Worm (Caenorhabditis elegans) whole organism, L1 larva: Measurements from ENCODE around the gene srw-23.

Experiments used
- ama-1 ChIP-seq: fragments of 150-350 bp; optimal IDR thresholded peaks from 2 replicates; lab custom pipeline; 2014
- blmp-1 ChIP-seq: fragments of 150-350 bp; optimal IDR thresholded peaks from 2 replicates; lab custom pipeline; 2014; ENCODE audit warnings: missing biosample characterization, missing genetic modification characterization
- egl-27 ChIP-seq, 2 experiments: fragments of 150-350 bp in 1 of 2; sonication (generic microtip); optimal IDR thresholded peaks; 3 replicates each; lab custom pipeline; 2017 to 2018; ENCODE audit warnings: missing biosample characterization in 2 of 2, missing genetic modification characterization in 2 of 2, missing genetic modification reagents in 2 of 2
- fos-1 ChIP-seq: fragments of 150-350 bp; optimal IDR thresholded peaks from 2 replicates; lab custom pipeline; 2014; ENCODE audit warnings: missing biosample characterization, missing genetic modification characterization
- mep-1 ChIP-seq: fragments of 150-350 bp; optimal IDR thresholded peaks from 2 replicates; lab custom pipeline; 2014; ENCODE audit warnings: missing biosample characterization, missing genetic modification characterization
- nhr-12 ChIP-seq: sonication (generic microtip); optimal IDR thresholded peaks from 2 replicates; lab custom pipeline; 2017; ENCODE audit warnings: missing biosample characterization, missing genetic modification characterization
- pqm-1 ChIP-seq: sonication (generic microtip); optimal IDR thresholded peaks from 3 replicates; lab custom pipeline; 2017; ENCODE audit warnings: missing biosample characterization, missing genetic modification characterization
- rnt-1 ChIP-seq: sonication (generic microtip); optimal IDR thresholded peaks from 2 replicates; lab custom pipeline; 2016; ENCODE audit warnings: mild to moderate bottlenecking, missing genetic modification characterization, moderate library complexity, missing compliant biosample characterization
- tbx-2 ChIP-seq: sonication (generic microtip); optimal IDR thresholded peaks from 2 replicates; lab custom pipeline; 2016; ENCODE audit warnings: missing genetic modification characterization, missing compliant biosample characterization
- unc-62 ChIP-seq: fragments of 150-350 bp; optimal IDR thresholded peaks from 2 replicates; lab custom pipeline; 2014; ENCODE audit warnings: missing biosample characterization, missing genetic modification reagents, missing genetic modification characterization
- ztf-4 ChIP-seq: fragments of 150-350 bp; optimal IDR thresholded peaks from 2 replicates; lab custom pipeline; 2014; ENCODE audit warnings: missing biosample characterization, missing genetic modification characterization

- no peak for TF ChIP-seq rnt-1
- no peak for TF ChIP-seq tbx-2
- TF ChIP-seq ama-1 (lab: Kevin White, UChicago): no peak
- no peak for TF ChIP-seq egl-27 (tag; optimal IDR thresholded peaks at IDR 0.05; lab: Kevin White, UChicago)
- TF ChIP-seq unc-62: no peak
- TF ChIP-seq blmp-1 (tag; lab: Kevin White, UChicago): no peak
- TF ChIP-seq fos-1 (tag; lab: Kevin White, UChicago): no peak
- no peak for TF ChIP-seq mep-1 (tag; lab: Kevin White, UChicago)
- no peak for TF ChIP-seq ztf-4 (tag; lab: Kevin White, UChicago)
- TF ChIP-seq nhr-12 (tag; lab: Kevin White, UChicago): no peak
- no peak for TF ChIP-seq pqm-1 (tag; lab: Kevin White, UChicago)
Measured at ce11 chrV:16848498-16848897, 25.2 kb upstream of the srw-23 start, which contains the start of the genes clec-36 and clec-26.
